Fruit fly (Drosophila melanogaster) whole organism: ENCODE results near the gene CG11178.

ENCODE experiments used
- Dll ChIP-seq: fragments of >200 bp; optimal IDR thresholded peaks from 2 replicates; lab custom pipeline; 2017
- pan ChIP-seq: fragments of >200 bp; optimal IDR thresholded peaks from 2 replicates; lab custom pipeline; 2017

DNA sequence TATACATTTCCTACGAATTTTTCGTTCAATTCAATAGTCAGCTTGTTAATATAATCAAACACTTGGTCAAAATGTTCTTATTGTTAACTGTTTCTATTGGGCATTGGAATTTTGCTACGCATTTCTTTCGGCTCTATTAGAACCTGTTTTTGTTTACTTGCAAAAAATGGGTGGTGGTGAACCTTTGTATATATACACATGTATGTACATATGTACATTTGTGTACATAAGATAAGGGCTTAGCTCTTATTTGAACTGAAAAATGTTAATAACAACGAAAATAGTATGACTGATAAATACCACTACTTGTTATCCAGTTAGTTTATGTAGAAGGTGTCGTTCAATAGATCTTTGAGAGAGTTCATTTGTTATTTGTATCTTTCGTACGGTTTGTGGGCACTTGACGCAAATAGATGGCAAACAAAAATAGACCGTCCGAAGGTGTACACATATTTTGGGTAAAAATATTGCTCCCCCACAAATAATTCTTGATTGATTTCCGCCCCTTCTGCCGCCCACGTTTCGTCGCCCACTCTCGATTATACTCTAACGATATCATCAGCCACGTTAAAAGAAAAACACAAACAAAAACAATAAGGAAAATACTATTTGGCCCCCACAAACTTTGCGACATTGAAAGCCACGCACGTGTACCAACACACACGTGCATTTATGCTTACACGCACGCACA lies 20.6 kb downstream of the CG11178 start:
- TF ChIP-seq Dll (lab: Kevin White, UChicago), result no peak
- TF ChIP-seq pan, result no peak
